Worm (Caenorhabditis elegans): Measurements from ENCODE around the gene srsx-32.

srsx-32 gene

ce11 chrV:7017059-7017458 lies at the start of gene srsx-32:
TSS of gene srsx-32 (plus strand) at chrV:7017359.
- TF ChIP-seq B0261.1 (tag; optimal IDR thresholded peaks at IDR 0.05) (no peak), F52B5.7 (tag; optimal IDR thresholded peaks at IDR 0.05) (no peak), T26A5.8 (tag; optimal IDR thresholded peaks at IDR 0.05) (no peak), K11D2.4 (GFP tag; IDR thresholded peaks at IDR 0.05) (no peak), die-1 (tag; optimal IDR thresholded peaks at IDR 0.05) (no peak), Y53G8AR.9 (GFP tag; conservative IDR thresholded peaks at IDR 0.05) (no peak)

ce11 chrV:6969950-6970532 lies 47.1 kb upstream of the srsx-32 start, which contains the start of gene ptr-15:
TSS of gene ptr-15 (minus strand) at chrV:6970000.
- TF ChIP-seq hlh-12 (tag; optimal IDR thresholded peaks at IDR 0.05) (no peak), ceh-58 (GFP tag; IDR thresholded peaks at IDR 0.05) (0 out of 2 replicates have a peak, but pooled peaks have one; percentile 12)

- no peak for TF ChIP-seq nhr-27 (tag; optimal IDR thresholded peaks at IDR 0.05)
- TF ChIP-seq aptf-3 (GFP tag; IDR thresholded peaks at IDR 0.05), result no peak
- no peak for TF ChIP-seq nhr-80 (tag; optimal IDR thresholded peaks at IDR 0.05)
- TF ChIP-seq rec-8 (tag; optimal IDR thresholded peaks at IDR 0.05), result no peak
- no peak for TF ChIP-seq madf-8 (GFP tag; conservative IDR thresholded peaks at IDR 0.05)
- no peak for TF ChIP-seq B0019.2 (GFP tag; conservative IDR thresholded peaks at IDR 0.05)
- TF ChIP-seq ceh-27 (GFP tag; optimal IDR thresholded peaks at IDR 0.05), result no peak
- no peak for TF ChIP-seq ccch-3 (GFP tag; optimal IDR thresholded peaks at IDR 0.05)
- TF ChIP-seq ets-4 (GFP tag; optimal IDR thresholded peaks at IDR 0.05), result no peak
- TF ChIP-seq ztf-25 (GFP tag; IDR thresholded peaks at IDR 0.05), result no peak
- no peak for TF ChIP-seq lin-26 (GFP tag; IDR thresholded peaks at IDR 0.05)
- TF ChIP-seq Y53F4B.3 (GFP tag; IDR thresholded peaks at IDR 0.05), result no peak
- TF ChIP-seq nhr-120 (GFP tag; IDR thresholded peaks at IDR 0.05), result no peak
- no peak for TF ChIP-seq Y95B8A.8 (GFP tag; IDR thresholded peaks at IDR 0.05)
Observed at ce11 chrV:6971567-6971966, 45.6 kb upstream of the srsx-32 start, which contains the start of gene srx-59. TSS of gene srx-59 (plus strand) at chrV:6971867.

- TF ChIP-seq nhr-90 (tag; optimal IDR thresholded peaks at IDR 0.05) (no peak), tbp1 (GFP tag; optimal IDR thresholded peaks at IDR 0.05) (no peak), ztf-28 (GFP tag; IDR thresholded peaks at IDR 0.05) (no peak), pha-4 (tag; optimal IDR thresholded peaks at IDR 0.05) (no peak), F57A8.1 (GFP tag; optimal IDR thresholded peaks at IDR 0.05) (no peak), ztf-25 (GFP tag; IDR thresholded peaks at IDR 0.05) (no peak), hmg-20 (GFP tag; IDR thresholded peaks at IDR 0.05) (no peak), F49E8.2 (tag; optimal IDR thresholded peaks at IDR 0.05; ENCODE audit: insufficient read depth) (no peak), F55B11.4 (tag; optimal IDR thresholded peaks at IDR 0.05; ENCODE audit: borderline replicate concordance, insufficient read depth) (no peak), akir-1 (GFP tag; optimal IDR thresholded peaks at IDR 0.05) (no peak), F52B5.7 (tag; optimal IDR thresholded peaks at IDR 0.05) (no peak), dpff-1 (tag; optimal IDR thresholded peaks at IDR 0.05) (no peak), cebp-2 (GFP tag; IDR thresholded peaks at IDR 0.05) (no peak), K12H6.12 (tag; optimal IDR thresholded peaks at IDR 0.05) (no peak), F57C9.4 (tag; optimal IDR thresholded peaks at IDR 0.05) (no peak), hlh-12 (tag; optimal IDR thresholded peaks at IDR 0.05) (no peak), nhr-27 (tag; optimal IDR thresholded peaks at IDR 0.05) (no peak), F10E7.11 (tag; optimal IDR thresholded peaks at IDR 0.05) (no peak), ceh-79 (tag; optimal IDR thresholded peaks at IDR 0.05) (no peak)
Observed at ce11 chrV:6976047-6976446, 41.1 kb upstream of the srsx-32 start, which contains the start of gene srx-16. TSS of gene srx-16 (plus strand) at chrV:6976347.
